Fruit fly (Drosophila melanogaster) whole organism, wandering third instar larva: Measurements from ENCODE around the gene CG4576.
A peak's percentile ranks its signal among the peaks of the same experiment; 100 is the strongest.

Source experiments
- Abd-B ChIP-seq: fragments of >200 bp; optimal IDR thresholded peaks from 2 replicates; lab custom pipeline; 2017; ENCODE audit warnings: missing biosample characterization, missing genetic modification characterization
- CG32264 ChIP-seq: fragments of 200-800 bp; sonication (Bioruptor generic); optimal IDR thresholded peaks from 2 replicates; lab custom pipeline; 2016; ENCODE audit warnings: missing biosample characterization, missing genetic modification characterization
- CG9705 ChIP-seq: fragments of 200-800 bp; sonication (Bioruptor generic); optimal IDR thresholded peaks from 2 replicates; lab custom pipeline; 2018; ENCODE audit warnings: missing biosample characterization, mild to moderate bottlenecking, missing genetic modification characterization
- CrebA ChIP-seq: fragments of 200-800 bp; sonication (Bioruptor generic); optimal IDR thresholded peaks from 2 replicates; lab custom pipeline; 2016; ENCODE audit warnings: missing biosample characterization, mild to moderate bottlenecking, missing genetic modification characterization, borderline replicate concordance
- Dfd ChIP-seq: fragments of >200 bp; optimal IDR thresholded peaks from 2 replicates; lab custom pipeline; 2017; ENCODE audit warnings: missing biosample characterization, missing genetic modification characterization
- Dif ChIP-seq: fragments of 200-275, 200-300 bp; sonication (Bioruptor generic); optimal IDR thresholded peaks from 2 replicates; lab custom pipeline; 2018; ENCODE audit warnings: missing biosample characterization, missing genetic modification characterization; ENCODE audit not compliant: partially characterized antibody
- GATAd ChIP-seq: sonication (Bioruptor generic); optimal IDR thresholded peaks from 2 replicates; lab custom pipeline; 2016; ENCODE audit warnings: missing biosample characterization, missing genetic modification characterization
- HLH106 ChIP-seq: fragments of 200-800 bp; optimal IDR thresholded peaks from 3 replicates; lab custom pipeline; 2019; ENCODE audit warnings: missing biosample characterization, mild to moderate bottlenecking, missing genetic modification characterization, moderate library complexity
- Hnf4 ChIP-seq: fragments of 200-800 bp; sonication (Bioruptor generic); optimal IDR thresholded peaks from 2 replicates; lab custom pipeline; 2016; ENCODE audit warnings: missing biosample characterization, mild to moderate bottlenecking, missing genetic modification characterization
- Hr78 ChIP-seq: fragments of >200 bp; optimal IDR thresholded peaks from 2 replicates; lab custom pipeline; 2017; ENCODE audit warnings: missing biosample characterization, missing genetic modification characterization
- Hr83 ChIP-seq: fragments of 200-300 bp; sonication (Bioruptor generic); optimal IDR thresholded peaks from 2 replicates; lab custom pipeline; 2016; ENCODE audit warnings: missing biosample characterization, mild to moderate bottlenecking, missing genetic modification characterization, moderate library complexity; ENCODE audit not compliant: poor library complexity, severe bottlenecking
- Jra ChIP-seq: sonication (Bioruptor generic); optimal IDR thresholded peaks from 2 replicates; lab custom pipeline; 2016; ENCODE audit warnings: missing biosample characterization, missing genetic modification characterization
- Mio ChIP-seq: sonication (Bioruptor generic); optimal IDR thresholded peaks from 2 replicates; lab custom pipeline; 2016; ENCODE audit warnings: missing biosample characterization, missing genetic modification characterization
- Myc ChIP-seq: fragments of >200 bp; optimal IDR thresholded peaks from 2 replicates; lab custom pipeline; 2017
- N ChIP-seq: fragments of >200 bp; optimal IDR thresholded peaks from 2 replicates; lab custom pipeline; 2018; ENCODE audit warnings: missing biosample characterization, missing external identifiers, missing genetic modification characterization
- OdsH ChIP-seq: fragments of 200-800 bp; sonication (Bioruptor generic); optimal IDR thresholded peaks from 2 replicates; lab custom pipeline; 2016; ENCODE audit warnings: missing biosample characterization, mild to moderate bottlenecking, missing genetic modification characterization
- Rel ChIP-seq, 2 experiments: fragments of 200-800 bp; sonication (Bioruptor generic) in 1 of 2; optimal IDR thresholded peaks; 2 replicates in 1 of 2; 3 replicates in 1 of 2; lab custom pipeline; 2016 to 2019; ENCODE audit warnings: mild to moderate bottlenecking in 2 of 2, missing biosample characterization in 2 of 2, missing genetic modification characterization in 2 of 2, moderate library complexity in 1 of 2
- Sp1 ChIP-seq: fragments of 200-800 bp; sonication (Bioruptor generic); optimal IDR thresholded peaks from 3 replicates; lab custom pipeline; 2019; ENCODE audit warnings: missing biosample characterization, mild to moderate bottlenecking, missing genetic modification characterization, moderate library complexity
- br ChIP-seq: fragments of 200-800 bp; sonication (Bioruptor generic); optimal IDR thresholded peaks from 2 replicates; lab custom pipeline; 2016; ENCODE audit warnings: missing biosample characterization, missing genetic modification characterization
- brk ChIP-seq: fragments of 200-800 bp; sonication (Bioruptor generic); optimal IDR thresholded peaks from 2 replicates; lab custom pipeline; 2016; ENCODE audit warnings: missing biosample characterization, mild to moderate bottlenecking, missing genetic modification characterization
- dl ChIP-seq, 2 experiments: fragments of 175-275, 200-275 bp in 1 of 2; fragments of 200-275 bp in 1 of 2; sonication (Bioruptor generic); optimal IDR thresholded peaks; lab custom pipeline; 2018; ENCODE audit warnings: mild to moderate bottlenecking in 2 of 2, missing biosample characterization in 2 of 2, missing genetic modification characterization in 2 of 2, moderate library complexity in 2 of 2; ENCODE audit not compliant: partially characterized antibody in 2 of 2, insufficient read depth in 1 of 2
- dmrt93B ChIP-seq: fragments of 200-800 bp; sonication (Bioruptor generic); optimal IDR thresholded peaks from 2 replicates; lab custom pipeline; 2018; ENCODE audit warnings: missing biosample characterization, mild to moderate bottlenecking, missing genetic modification characterization
- ey ChIP-seq: fragments of 200-800 bp; sonication (Bioruptor generic); optimal IDR thresholded peaks from 2 replicates; lab custom pipeline; 2016; ENCODE audit warnings: missing biosample characterization, missing genetic modification characterization
- foxo ChIP-seq, 2 experiments: fragments of 200-800 bp; sonication (Bioruptor generic); optimal IDR thresholded peaks; 2 replicates in 1 of 2; 3 replicates in 1 of 2; lab custom pipeline; 2016 to 2017; ENCODE audit warnings: missing biosample characterization in 2 of 2, missing genetic modification characterization in 2 of 2
- fru ChIP-seq: fragments of 200-800 bp; sonication (Bioruptor generic); optimal IDR thresholded peaks from 3 replicates; lab custom pipeline; 2016; ENCODE audit warnings: missing biosample characterization, mild to moderate bottlenecking, missing genetic modification characterization
- h ChIP-seq: fragments of 200-800 bp; sonication (Bioruptor generic); optimal IDR thresholded peaks from 3 replicates; lab custom pipeline; 2016; ENCODE audit warnings: missing biosample characterization, mild to moderate bottlenecking, missing genetic modification characterization
- jim ChIP-seq: fragments of 175-275, 200-325 bp; sonication (Bioruptor generic); optimal IDR thresholded peaks from 2 replicates; lab custom pipeline; 2016; ENCODE audit warnings: missing biosample characterization, mild to moderate bottlenecking, missing genetic modification characterization
- lola ChIP-seq: fragments of >200 bp; optimal IDR thresholded peaks from 2 replicates; lab custom pipeline; 2017; ENCODE audit warnings: missing biosample characterization, missing genetic modification characterization
- psq ChIP-seq: fragments of 200-800 bp; sonication (Bioruptor generic); optimal IDR thresholded peaks from 3 replicates; lab custom pipeline; 2017; ENCODE audit warnings: missing biosample characterization, mild to moderate bottlenecking, missing genetic modification characterization, moderate library complexity
- rgr ChIP-seq: fragments of 200-800 bp; sonication (Bioruptor generic); optimal IDR thresholded peaks from 3 replicates; lab custom pipeline; 2016; ENCODE audit warnings: missing biosample characterization, mild to moderate bottlenecking, missing genetic modification characterization
- sage ChIP-seq: fragments of 200-800 bp; sonication (Bioruptor generic); optimal IDR thresholded peaks from 2 replicates; lab custom pipeline; 2016; ENCODE audit warnings: missing biosample characterization, mild to moderate bottlenecking, missing genetic modification characterization
- sv ChIP-seq: fragments of 200-800 bp; sonication (Bioruptor generic); optimal IDR thresholded peaks from 3 replicates; lab custom pipeline; 2016; ENCODE audit warnings: missing biosample characterization, missing genetic modification characterization
- tai ChIP-seq: sonication (Bioruptor generic); optimal IDR thresholded peaks from 2 replicates; lab custom pipeline; 2016; ENCODE audit warnings: missing biosample characterization, missing genetic modification characterization
- usp ChIP-seq: fragments of >200 bp; optimal IDR thresholded peaks from 2 replicates; lab custom pipeline; 2017; ENCODE audit warnings: missing biosample characterization, missing genetic modification characterization
- woc ChIP-seq: sonication (Bioruptor generic); optimal IDR thresholded peaks from 2 replicates; lab custom pipeline; 2016; ENCODE audit warnings: missing biosample characterization, mild to moderate bottlenecking, missing genetic modification characterization

The CG4576 gene

DNA sequence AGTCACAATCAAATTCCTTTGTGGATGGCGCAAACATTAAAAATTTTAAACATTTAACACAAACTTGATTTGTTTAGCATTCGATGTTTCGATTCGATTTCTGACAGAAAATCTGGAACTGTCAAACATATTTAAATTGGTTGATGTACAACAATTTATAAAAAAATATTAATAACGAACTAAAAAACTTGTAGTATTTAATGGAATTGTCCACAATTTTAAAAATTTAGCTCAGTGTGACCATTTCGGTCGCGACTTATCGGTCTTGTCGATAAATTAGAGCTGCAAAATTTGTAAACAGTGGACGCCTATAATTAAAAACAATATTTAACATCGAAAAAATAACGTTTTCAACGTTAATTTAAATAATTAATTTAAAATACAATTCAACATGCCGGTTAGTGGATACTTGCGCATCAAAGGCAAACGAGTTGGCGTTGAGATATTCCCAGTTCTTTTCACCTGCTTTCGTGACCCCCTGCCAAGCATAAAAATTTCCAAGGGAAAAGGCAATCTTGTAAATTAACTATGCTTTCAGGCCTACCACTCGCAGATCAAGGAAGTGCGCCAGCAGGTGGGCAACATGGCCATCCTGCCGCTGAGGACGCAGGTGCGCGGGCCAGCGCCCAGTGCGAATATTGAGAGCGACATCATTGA, 9.0 kb downstream of the CG4576 start, which contains the start of the genes CG43317 and Arpc3A:
CG43317 (minus strand) TSS at position 51 of the 657 bp plus-strand sequence.
Arpc3A (plus strand) TSS at position 274 of the 657 bp plus-strand sequence.
- TF ChIP-seq woc (GFP tag; lab: Kevin White, UChicago) (no peak), sage (GFP tag; lab: Kevin White, UChicago) (peak; percentile 40)

DNA sequence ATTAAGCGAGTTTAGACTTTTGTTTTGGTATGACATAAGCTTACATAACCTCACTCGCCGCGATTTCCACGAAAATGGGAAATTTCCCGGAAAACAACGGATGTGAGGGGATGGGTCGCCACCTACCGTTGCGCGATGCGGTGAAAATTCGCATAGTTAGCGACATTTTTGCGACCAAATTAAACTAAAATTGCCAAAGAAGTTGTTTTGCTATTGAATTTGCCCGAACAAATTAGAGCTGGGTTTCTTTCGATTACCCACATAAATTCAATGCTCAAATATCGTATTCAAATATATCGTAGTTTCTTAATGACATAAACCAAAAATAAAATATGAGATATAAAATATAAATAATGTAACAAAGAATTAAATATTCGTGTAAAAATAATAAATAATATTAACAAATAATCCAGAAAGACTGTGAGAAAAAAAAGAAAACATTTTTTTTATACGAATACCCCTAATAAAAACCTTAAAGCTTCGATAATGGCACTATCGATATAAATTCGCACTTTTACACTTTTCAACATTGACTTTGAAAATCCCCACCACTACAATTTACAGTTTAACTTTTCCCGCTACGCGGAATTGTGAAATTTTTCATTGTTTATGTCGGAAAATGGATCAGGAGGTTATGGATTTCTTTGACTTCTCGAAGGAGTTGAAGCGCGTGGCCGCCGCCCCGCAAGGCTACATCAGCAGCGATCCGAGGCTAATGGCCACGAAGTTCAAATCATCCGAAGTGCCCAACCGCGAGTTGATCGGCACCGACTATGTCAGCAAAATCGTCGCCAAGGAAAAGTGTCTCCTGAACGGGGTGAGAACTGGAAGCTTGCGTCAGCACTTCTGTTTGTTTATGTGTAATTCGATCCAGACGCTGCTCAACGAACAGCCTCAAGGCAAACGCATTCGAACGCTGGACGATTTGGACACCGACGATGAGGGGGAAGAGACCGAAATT, 11.6 kb downstream of the CG4576 start, which contains the start of the genes ND-23 and spn-E:
ND-23 (minus strand) TSS at position 254 of the 961 bp plus-strand sequence.
spn-E (plus strand) TSS at position 556 of the 961 bp plus-strand sequence.
- peak; percentile 40 for TF ChIP-seq psq (GFP tag; lab: Kevin White, UChicago)
- TF ChIP-seq dmrt93B (GFP tag; lab: Kevin White, UChicago): peak; percentile 7
- TF ChIP-seq sv (GFP tag; lab: Kevin White, UChicago): peak; percentile 18
- TF ChIP-seq N (GFP tag; lab: Kevin White, UChicago): no peak
- peak in 1 of 2 experiments; percentile 61 for TF ChIP-seq foxo (GFP tag; optimal IDR thresholded peaks at IDR 0.05; lab: Kevin White, UChicago)
- TF ChIP-seq Jra (GFP tag; lab: Kevin White, UChicago): no peak
- TF ChIP-seq OdsH (GFP tag; lab: Kevin White, UChicago): peak; percentile 54
- TF ChIP-seq Hr83: no peak
- no peak for TF ChIP-seq Mio (GFP tag; lab: Kevin White, UChicago)
- TF ChIP-seq Sp1 (GFP tag; lab: Kevin White, UChicago): no peak
- TF ChIP-seq rgr (GFP tag; lab: Kevin White, UChicago): peak; percentile 30
- TF ChIP-seq HLH106 (tag; lab: Kevin White, UChicago): peak; percentile 72
- no peak for TF ChIP-seq CG32264 (GFP tag; lab: Kevin White, UChicago)
- TF ChIP-seq Rel (GFP tag; optimal IDR thresholded peaks at IDR 0.05; lab: Kevin White, UChicago): no peak
- peak; percentile 97 for TF ChIP-seq Rel (tag; optimal IDR thresholded peaks at IDR 0.05; lab: Kevin White, UChicago)
- TF ChIP-seq jim: no peak
- no peak for TF ChIP-seq sage (GFP tag; lab: Kevin White, UChicago)
- no peak for TF ChIP-seq br

DNA sequence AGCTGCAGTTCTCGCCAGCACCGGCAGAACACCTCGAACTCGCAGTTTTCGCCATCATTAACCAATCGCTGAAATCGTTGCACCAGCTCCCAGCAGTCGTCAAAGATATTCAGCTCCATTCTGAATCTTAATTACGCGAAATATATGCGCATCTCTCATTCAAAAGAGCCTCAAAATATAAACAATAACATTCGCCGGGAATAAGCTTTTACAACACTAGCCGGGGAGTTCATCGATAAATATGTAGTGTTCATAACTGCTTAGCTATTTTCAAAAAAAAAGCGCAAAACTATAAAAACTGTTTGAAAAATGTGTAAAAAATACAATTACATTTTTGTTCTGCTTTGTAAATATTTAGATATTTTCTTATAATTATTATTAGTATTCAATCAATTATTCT, 13.7 kb downstream of the CG4576 start, which contains the start of gene Pbp45:
Pbp45 (minus strand) TSS at position 222 of the 400 bp plus-strand sequence.
- no peak for TF ChIP-seq CG9705 (GFP tag; lab: Kevin White, UChicago)
- no peak for TF ChIP-seq usp
- TF ChIP-seq GATAd (GFP tag; lab: Kevin White, UChicago): no peak
- no peak for TF ChIP-seq rgr (GFP tag; lab: Kevin White, UChicago)
- TF ChIP-seq Dfd (GFP tag; lab: Kevin White, UChicago): no peak
- peak in 1 of 2 experiments; percentile 54 for TF ChIP-seq foxo (GFP tag; optimal IDR thresholded peaks at IDR 0.05; lab: Kevin White, UChicago)
- no peak for TF ChIP-seq ey (GFP tag; lab: Kevin White, UChicago)
- TF ChIP-seq fru: peak; percentile 28
- TF ChIP-seq woc (GFP tag; lab: Kevin White, UChicago): no peak

dm6 chr3R:15846234-15846633, 20.7 kb downstream of the CG4576 start, which contains the start of gene CG4546:
CG4546 (plus strand) TSS chr3R:15846534.
- TF ChIP-seq GATAd (GFP tag; lab: Kevin White, UChicago): no peak
- no peak for TF ChIP-seq Hnf4
- no peak for TF ChIP-seq foxo (GFP tag; optimal IDR thresholded peaks at IDR 0.05; lab: Kevin White, UChicago)
- no peak for TF ChIP-seq Hr83
- TF ChIP-seq OdsH (GFP tag; lab: Kevin White, UChicago): no peak
- TF ChIP-seq brk (GFP tag; lab: Kevin White, UChicago): no peak
- TF ChIP-seq tai (GFP tag; lab: Kevin White, UChicago): no peak
- no peak for TF ChIP-seq Dif
- TF ChIP-seq Abd-B: no peak
- TF ChIP-seq Myc: no peak
- TF ChIP-seq h: no peak
- no peak for TF ChIP-seq CrebA (GFP tag; lab: Kevin White, UChicago)
- no peak for TF ChIP-seq Hr78 (GFP tag; lab: Kevin White, UChicago)
- TF ChIP-seq lola (GFP tag; lab: Kevin White, UChicago): no peak
- no peak for TF ChIP-seq sv (GFP tag; lab: Kevin White, UChicago)
- no peak for TF ChIP-seq dl (GFP tag; optimal IDR thresholded peaks at IDR 0.05; lab: Kevin White, UChicago; ENCODE audit: insufficient read depth in 1 of 2, partially characterized antibody in 2 of 2)
- TF ChIP-seq Jra (GFP tag; lab: Kevin White, UChicago): no peak
- no peak for TF ChIP-seq rgr (GFP tag; lab: Kevin White, UChicago)
